Fruit fly (Drosophila melanogaster): ENCODE data around the gene Ibf2.

The Ibf2 gene

DNA sequence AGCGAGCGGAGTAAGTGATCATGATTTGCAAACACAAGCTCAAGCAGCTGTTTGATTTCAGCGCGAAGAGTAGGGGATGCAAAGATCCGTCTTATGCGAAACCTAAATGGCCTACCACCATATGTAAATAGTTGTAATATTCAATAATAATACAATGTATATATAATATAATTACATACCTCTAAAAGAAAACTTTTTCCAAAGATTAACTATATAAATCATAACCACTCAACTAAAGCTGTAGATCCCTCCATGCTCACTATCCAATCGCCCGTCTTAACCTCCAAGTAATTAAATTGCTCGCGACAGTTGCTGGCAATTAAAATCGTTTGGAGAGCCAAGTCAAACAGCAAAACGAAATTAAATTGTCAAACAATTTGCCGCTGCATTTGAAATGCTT, 31.0 kb downstream of the Ibf2 start (continued):
- TF ChIP-seq trem (tag; optimal IDR thresholded peaks at IDR 0.05) (no peak), corto (GFP tag; optimal IDR thresholded peaks at IDR 0.05) (peak; percentile 44), ATbp (GFP tag; optimal IDR thresholded peaks at IDR 0.05) (peak; percentile 26), CG34376 (GFP tag; optimal IDR thresholded peaks at IDR 0.05) (no peak), Aef1 (GFP tag; IDR thresholded peaks at IDR 0.05) (peak; percentile 80), CG10654 (GFP tag; optimal IDR thresholded peaks at IDR 0.05) (peak; percentile 63), CG11456 (GFP tag; IDR thresholded peaks at IDR 0.05) (peak; percentile 81), Antp (GFP tag; optimal IDR thresholded peaks at IDR 0.05) (no peak), E2f2 (GFP tag; IDR thresholded peaks at IDR 0.05) (peak; percentile 50; the same call in 1 of the 2 replicates), CG12236 (GFP tag; optimal IDR thresholded peaks at IDR 0.05) (no peak), al (GFP tag; IDR thresholded peaks at IDR 0.05) (peak; percentile 88), klu (GFP tag; IDR thresholded peaks at IDR 0.05) (no peak), shn (GFP tag; optimal IDR thresholded peaks at IDR 0.05) (no peak), CG17359 (tag; optimal IDR thresholded peaks at IDR 0.05) (peak; percentile 74), CG6272 (GFP tag; IDR thresholded peaks at IDR 0.05) (peak; percentile 73), dpn (GFP tag; optimal IDR thresholded peaks at IDR 0.05) (peak in 1 of 2 experiments; percentile 75), Hr51 (GFP tag; optimal IDR thresholded peaks at IDR 0.05) (peak; percentile 1 to 87), Eip74EF (GFP tag; optimal IDR thresholded peaks at IDR 0.05) (peak in 1 of 2 experiments; percentile 13), aop (GFP tag; IDR thresholded peaks at IDR 0.05) (no peak), Dip3 (GFP tag; optimal IDR thresholded peaks at IDR 0.05) (no peak), C15 (GFP tag; IDR thresholded peaks at IDR 0.05) (0 out of 3 replicates have a peak, but pooled peaks have one; percentile 30), CG9727 (GFP tag; optimal IDR thresholded peaks at IDR 0.05) (peak; percentile 79), CG8924 (tag; optimal IDR thresholded peaks at IDR 0.05) (peak; percentile 77), ttk (GFP tag; IDR thresholded peaks at IDR 0.05) (peak; percentile 56; the same call in 1 of the 2 replicates), sd (tag; optimal IDR thresholded peaks at IDR 0.05) (no peak), CG7928 (GFP tag; optimal IDR thresholded peaks at IDR 0.05) (peak; percentile 22), TFAM (GFP tag; optimal IDR thresholded peaks at IDR 0.05) (no peak), Nf-YA (GFP tag; IDR thresholded peaks at IDR 0.05) (peak; percentile 49; the same call in 1 of the 2 replicates), CG7839 (tag; optimal IDR thresholded peaks at IDR 0.05) (peak; percentile 86), zfh1 (GFP tag; IDR thresholded peaks at IDR 0.05) (peak; percentile 57; the same call in 1 of the 3 replicates), lola (GFP tag; optimal IDR thresholded peaks at IDR 0.05) (no peak), Rfx (GFP tag; IDR thresholded peaks at IDR 0.05) (peak; percentile 90), CG11695 (GFP tag; IDR thresholded peaks at IDR 0.05) (peak; percentile 77), Oli (tag; optimal IDR thresholded peaks at IDR 0.05) (peak; percentile 83), CG33213 (GFP tag; optimal IDR thresholded peaks at IDR 0.05) (no peak), vfl (GFP tag; optimal IDR thresholded peaks at IDR 0.05) (peak; percentile 32), hkb (optimal IDR thresholded peaks at IDR 0.05) (no peak), hkb (GFP tag; IDR thresholded peaks at IDR 0.05) (peak; percentile 85), caup (GFP tag; optimal IDR thresholded peaks at IDR 0.05; ENCODE audit: severe bottlenecking) (peak; percentile 62), lmd (GFP tag; IDR thresholded peaks at IDR 0.05) (peak; percentile 85), Fer3 (tag; optimal IDR thresholded peaks at IDR 0.05) (peak; percentile 72), CG3726 (GFP tag; IDR thresholded peaks at IDR 0.05) (0 out of 3 replicates have a peak, but pooled peaks have one; percentile 41), Hand (GFP tag; optimal IDR thresholded peaks at IDR 0.05) (no peak), CG8281 (tag; optimal IDR thresholded peaks at IDR 0.05) (peak; percentile 11), D19B (GFP tag; optimal IDR thresholded peaks at IDR 0.05) (peak; percentile 84), Hsf (GFP tag; optimal IDR thresholded peaks at IDR 0.05) (peak; percentile 27), scrt (GFP tag; optimal IDR thresholded peaks at IDR 0.05) (peak; percentile 40), CG10147 (GFP tag; optimal IDR thresholded peaks at IDR 0.05) (peak; percentile 70), CG17328 (GFP tag; IDR thresholded peaks at IDR 0.05) (peak; percentile 64), lab (GFP tag; optimal IDR thresholded peaks at IDR 0.05) (peak; percentile 88)

All from whole organism, embryonic.